Fruit fly (Drosophila melanogaster): ENCODE measurements around the gene CG44006.

Gene CG44006

DNA sequence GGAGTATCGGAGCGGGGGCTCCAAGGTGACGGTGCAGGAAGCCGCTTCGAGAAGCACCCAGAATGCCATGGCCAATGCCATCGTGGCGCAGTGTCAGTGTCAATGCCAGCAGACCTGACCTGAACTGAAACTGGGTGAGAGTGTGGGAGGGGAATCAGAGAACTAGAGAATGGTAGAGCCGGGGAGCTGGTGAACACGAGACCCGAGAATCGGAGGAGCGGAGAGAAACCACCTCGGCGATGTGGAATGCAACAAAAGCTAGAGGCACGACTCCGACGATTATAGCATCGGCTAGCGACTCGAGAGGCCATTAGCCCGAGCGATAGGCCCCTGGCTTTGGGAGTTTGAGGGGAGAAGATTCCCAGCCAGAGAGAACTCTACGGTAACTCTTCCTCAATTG, 12.0 kb upstream of the CG44006 start:
- TF ChIP-seq CG8159 (tag; optimal IDR thresholded peaks at IDR 0.05) (no peak), Pif1A (GFP tag; optimal IDR thresholded peaks at IDR 0.05) (no peak), EcR (GFP tag; optimal IDR thresholded peaks at IDR 0.05) (peak; percentile 99), CG15710 (tag; optimal IDR thresholded peaks at IDR 0.05) (no peak), CG32121 (GFP tag; IDR thresholded peaks at IDR 0.05) (no peak), gl (tag; optimal IDR thresholded peaks at IDR 0.05) (peak; percentile 15), CG8301 (tag; optimal IDR thresholded peaks at IDR 0.05) (no peak), CG4496 (GFP tag; IDR thresholded peaks at IDR 0.05) (peak; percentile 36; the same call in 1 of the 3 replicates), rn (GFP tag; IDR thresholded peaks at IDR 0.05) (no peak), fd96Ca (GFP tag; IDR thresholded peaks at IDR 0.05) (0 out of 3 replicates have a peak, but pooled peaks have one; percentile 39), Pif1B (GFP tag; optimal IDR thresholded peaks at IDR 0.05) (no peak), CG13204 (GFP tag; optimal IDR thresholded peaks at IDR 0.05) (peak; percentile 4), Snoo (tag; optimal IDR thresholded peaks at IDR 0.05) (no peak)

DNA sequence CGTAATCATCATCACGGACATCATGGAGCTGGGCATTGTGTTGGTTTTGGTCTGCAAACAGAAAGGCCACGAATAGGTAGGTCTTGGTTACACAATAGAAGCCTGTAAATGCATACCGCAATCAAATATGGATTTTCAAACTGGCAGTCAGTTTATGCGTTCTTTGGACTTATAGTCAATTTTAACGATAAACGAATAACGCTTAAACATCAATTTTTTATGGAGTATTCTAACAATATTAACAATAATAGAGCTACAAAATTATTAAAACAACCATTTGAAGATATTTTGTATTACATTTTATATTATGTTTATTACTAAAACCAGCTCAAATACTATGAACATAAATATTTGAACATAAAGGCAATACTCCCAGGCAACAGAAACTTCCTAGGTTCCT, 11.5 kb upstream of the CG44006 start:
- TF ChIP-seq CG12605 (GFP tag; IDR thresholded peaks at IDR 0.05) (no peak), CG9948 (tag; optimal IDR thresholded peaks at IDR 0.05) (peak; percentile 61), CG14655 (GFP tag; optimal IDR thresholded peaks at IDR 0.05) (peak; percentile 51), Snoo (tag; optimal IDR thresholded peaks at IDR 0.05) (no peak), CG32121 (GFP tag; IDR thresholded peaks at IDR 0.05) (no peak), CG8159 (tag; optimal IDR thresholded peaks at IDR 0.05) (peak; percentile 67), Pif1A (GFP tag; optimal IDR thresholded peaks at IDR 0.05) (no peak), CG10348 (GFP tag; IDR thresholded peaks at IDR 0.05) (no peak), D1 (tag; optimal IDR thresholded peaks at IDR 0.05) (no peak), CG8301 (tag; optimal IDR thresholded peaks at IDR 0.05) (no peak), CG17806 (tag; optimal IDR thresholded peaks at IDR 0.05) (peak; percentile 47), fd96Ca (GFP tag; IDR thresholded peaks at IDR 0.05) (no peak), CG13204 (GFP tag; optimal IDR thresholded peaks at IDR 0.05) (no peak), Pif1B (GFP tag; optimal IDR thresholded peaks at IDR 0.05) (peak; percentile 17), rn (GFP tag; IDR thresholded peaks at IDR 0.05) (no peak), CG15710 (tag; optimal IDR thresholded peaks at IDR 0.05) (peak; percentile 22), CG4496 (GFP tag; IDR thresholded peaks at IDR 0.05) (no peak), gl (tag; optimal IDR thresholded peaks at IDR 0.05) (no peak)

DNA sequence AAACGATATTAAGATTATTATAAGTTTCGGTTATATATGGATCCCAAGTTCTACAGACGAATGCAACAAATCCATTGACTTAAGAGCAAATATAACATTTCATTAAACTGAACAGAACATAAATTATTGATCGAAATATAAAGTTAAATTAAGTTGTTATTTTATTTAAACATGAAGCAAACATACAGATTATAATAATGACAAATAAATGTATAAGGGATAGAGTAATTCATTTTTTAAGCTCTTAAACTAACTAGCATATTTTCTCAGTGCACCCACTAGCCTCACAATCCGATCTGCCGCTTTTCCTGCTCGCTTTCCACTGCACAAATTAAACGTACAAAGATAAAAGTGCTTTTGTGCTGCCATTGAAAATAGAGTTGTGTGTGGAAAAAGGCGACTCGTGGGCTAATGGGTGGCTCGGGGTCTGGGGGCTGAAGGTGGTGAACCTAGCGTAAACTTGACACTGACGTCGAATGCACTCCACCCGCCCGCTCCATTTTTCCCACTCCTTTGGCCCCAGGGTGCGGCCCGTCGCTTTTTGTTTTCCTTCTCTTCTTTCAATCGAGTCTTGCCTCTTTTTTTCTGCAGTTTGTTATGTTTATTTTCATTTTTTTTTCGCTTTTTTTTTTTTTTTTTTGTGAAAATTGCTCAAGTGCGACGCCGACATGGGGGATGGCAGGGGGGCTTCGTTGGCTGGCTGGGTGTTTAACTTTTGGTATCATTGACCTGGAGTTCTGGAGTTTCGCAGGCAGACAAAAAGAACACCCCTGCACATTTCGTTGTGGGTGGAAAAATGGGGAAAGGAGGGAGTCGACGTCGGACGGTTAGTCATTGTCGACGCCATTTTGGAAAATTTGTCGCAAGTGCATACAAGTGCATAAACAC, 9.9 kb upstream of the CG44006 start:
- TF ChIP-seq CG8301 (tag; optimal IDR thresholded peaks at IDR 0.05) (peak; percentile 85), Pif1A (GFP tag; optimal IDR thresholded peaks at IDR 0.05) (peak; percentile 65), CG32121 (GFP tag; IDR thresholded peaks at IDR 0.05) (peak; percentile 23; the same call in 1 of the 2 replicates), Snoo (tag; optimal IDR thresholded peaks at IDR 0.05) (peak; percentile 42), CG14655 (GFP tag; optimal IDR thresholded peaks at IDR 0.05) (peak; percentile 91), CG12605 (GFP tag; IDR thresholded peaks at IDR 0.05) (peak; percentile 94), Pif1B (GFP tag; optimal IDR thresholded peaks at IDR 0.05) (peak; percentile 61), gl (tag; optimal IDR thresholded peaks at IDR 0.05) (peak; percentile 80), Ets98B (GFP tag; IDR thresholded peaks at IDR 0.05) (peak; percentile 57), D1 (tag; optimal IDR thresholded peaks at IDR 0.05) (peak; percentile 64), CG8159 (tag; optimal IDR thresholded peaks at IDR 0.05) (peak; percentile 79), CG13204 (GFP tag; optimal IDR thresholded peaks at IDR 0.05) (peak; percentile 80), fd96Ca (GFP tag; IDR thresholded peaks at IDR 0.05) (peak; percentile 88), CG4496 (GFP tag; IDR thresholded peaks at IDR 0.05) (peak; percentile 83), rn (GFP tag; IDR thresholded peaks at IDR 0.05) (peak; percentile 17; the same call in 1 of the 2 replicates), EcR (GFP tag; optimal IDR thresholded peaks at IDR 0.05) (peak; percentile 91), CG10348 (GFP tag; IDR thresholded peaks at IDR 0.05) (no peak), CG17806 (tag; optimal IDR thresholded peaks at IDR 0.05) (peak; percentile 75), CG15710 (tag; optimal IDR thresholded peaks at IDR 0.05) (peak; percentile 61), CG9948 (tag; optimal IDR thresholded peaks at IDR 0.05) (peak; percentile 86), CG34367 (tag; optimal IDR thresholded peaks at IDR 0.05) (peak; percentile 50)

DNA sequence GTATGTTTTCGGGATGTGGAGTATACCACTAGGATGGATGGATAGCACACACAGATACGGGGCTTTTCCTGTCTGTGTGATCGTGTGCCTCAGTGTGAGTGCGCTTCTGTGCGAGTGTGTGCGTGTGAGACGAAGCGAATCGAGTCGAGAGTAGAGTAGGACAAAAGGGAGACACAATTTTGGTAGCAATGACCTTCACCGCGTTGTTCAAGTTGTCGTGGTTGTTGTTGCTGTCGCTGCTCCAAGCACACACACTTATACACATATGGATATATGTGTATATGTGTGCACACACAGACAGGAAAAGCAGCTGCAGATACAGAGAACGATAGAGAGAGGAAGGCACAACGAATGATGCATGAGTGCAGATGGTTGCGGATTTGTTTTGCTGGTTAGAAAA, 9.2 kb upstream of the CG44006 start:
- TF ChIP-seq Pif1A (GFP tag; optimal IDR thresholded peaks at IDR 0.05) = no peak
- peak; percentile 99 for TF ChIP-seq EcR (GFP tag; optimal IDR thresholded peaks at IDR 0.05)

DNA sequence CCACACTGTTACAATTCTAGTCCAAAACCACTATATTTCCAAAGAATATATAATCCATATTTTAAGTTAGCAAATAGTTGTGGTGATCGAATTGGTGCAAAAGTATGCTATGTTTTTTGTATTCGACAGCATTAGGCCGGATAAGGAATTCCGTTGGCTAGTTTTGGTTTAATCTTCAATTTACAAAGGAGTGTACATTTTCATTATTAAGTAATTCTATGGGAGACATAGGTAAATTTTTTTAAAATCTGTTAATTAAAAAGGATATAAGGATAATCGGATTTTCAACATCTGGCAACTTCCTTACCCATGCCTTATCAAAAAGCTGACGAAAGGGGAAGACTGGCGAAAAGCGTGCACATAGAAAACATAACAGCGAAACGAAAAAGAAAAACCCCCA, 8.7 kb upstream of the CG44006 start:
- no peak for TF ChIP-seq EcR (GFP tag; optimal IDR thresholded peaks at IDR 0.05)
- peak; percentile 80 for TF ChIP-seq CG17806 (tag; optimal IDR thresholded peaks at IDR 0.05)
- TF ChIP-seq Ets98B (GFP tag; IDR thresholded peaks at IDR 0.05) = 0 out of 2 replicates have a peak, but pooled peaks have one; percentile 9
- peak; percentile 90 for TF ChIP-seq CG14655 (GFP tag; optimal IDR thresholded peaks at IDR 0.05)
- peak; percentile 72 for TF ChIP-seq CG15710 (tag; optimal IDR thresholded peaks at IDR 0.05)
- TF ChIP-seq CG13204 (GFP tag; optimal IDR thresholded peaks at IDR 0.05) = no peak
- no peak for TF ChIP-seq Snoo (tag; optimal IDR thresholded peaks at IDR 0.05)
- peak; percentile 80 for TF ChIP-seq CG8301 (tag; optimal IDR thresholded peaks at IDR 0.05)
- peak; percentile 69 for TF ChIP-seq Pif1A (GFP tag; optimal IDR thresholded peaks at IDR 0.05)
- TF ChIP-seq CG12605 (GFP tag; IDR thresholded peaks at IDR 0.05) = peak; percentile 29
- peak; percentile 78 for TF ChIP-seq CG34367 (tag; optimal IDR thresholded peaks at IDR 0.05)
- TF ChIP-seq rn (GFP tag; IDR thresholded peaks at IDR 0.05) = peak; percentile 37; the same call in 1 of the 2 replicates
- TF ChIP-seq CG10348 (GFP tag; IDR thresholded peaks at IDR 0.05) = no peak
- TF ChIP-seq D1 (tag; optimal IDR thresholded peaks at IDR 0.05) = peak; percentile 69
- TF ChIP-seq Pif1B (GFP tag; optimal IDR thresholded peaks at IDR 0.05) = peak; percentile 51
- peak; percentile 91 for TF ChIP-seq CG9948 (tag; optimal IDR thresholded peaks at IDR 0.05)
- peak; percentile 83 for TF ChIP-seq CG8159 (tag; optimal IDR thresholded peaks at IDR 0.05)
- TF ChIP-seq fd96Ca (GFP tag; IDR thresholded peaks at IDR 0.05) = peak; percentile 74
- TF ChIP-seq CG4496 (GFP tag; IDR thresholded peaks at IDR 0.05) = peak; percentile 83
- peak; percentile 12 for TF ChIP-seq gl (tag; optimal IDR thresholded peaks at IDR 0.05)
- TF ChIP-seq CG32121 (GFP tag; IDR thresholded peaks at IDR 0.05) = no peak
